Worm (Caenorhabditis elegans) whole organism, early embryonic: Measurements from ENCODE around the gene nhr-95.

Experiments
- B0310.2 ChIP-seq: sonication (generic microtip); optimal IDR thresholded peaks from 2 replicates; lab custom pipeline; 2016; ENCODE audit warnings: mild to moderate bottlenecking, missing genetic modification characterization, missing compliant biosample characterization
- F13C5.2 ChIP-seq: sonication (generic microtip); optimal IDR thresholded peaks from 2 replicates; lab custom pipeline; 2017; ENCODE audit warnings: mild to moderate bottlenecking, missing genetic modification characterization, inconsistent platforms, missing compliant biosample characterization
- aly-1 ChIP-seq: sonication (generic microtip); optimal IDR thresholded peaks from 2 replicates; lab custom pipeline; 2016; ENCODE audit warnings: missing genetic modification characterization, missing compliant biosample characterization
- ama-1 ChIP-seq: fragments of 150-350 bp; optimal IDR thresholded peaks from 2 replicates; lab custom pipeline; 2014
- ceh-13 ChIP-seq: fragments of 200-800 bp; sonication (Bioruptor generic); optimal IDR thresholded peaks from 2 replicates; lab custom pipeline; 2018; ENCODE audit warnings: mild to moderate bottlenecking, missing genetic modification characterization, missing compliant biosample characterization
- ceh-36 ChIP-seq: sonication (generic microtip); optimal IDR thresholded peaks from 2 replicates; lab custom pipeline; 2016; ENCODE audit warnings: missing genetic modification characterization, inconsistent platforms, missing compliant biosample characterization
- ets-7 ChIP-seq: sonication (generic microtip); optimal IDR thresholded peaks from 2 replicates; lab custom pipeline; 2016; ENCODE audit warnings: missing genotype, missing genetic modification characterization, missing compliant biosample characterization
- flt-1 ChIP-seq: fragments of 200-800 bp; sonication (Bioruptor generic); IDR thresholded peaks from 2 replicates; pipeline ENCODE4 v1.3.6; 2022; ENCODE audit warnings: missing genetic modification characterization, missing compliant biosample characterization
- hmbx-1 ChIP-seq: sonication (generic microtip); optimal IDR thresholded peaks from 2 replicates; lab custom pipeline; 2016; ENCODE audit warnings: mild to moderate bottlenecking, missing genetic modification characterization, missing compliant biosample characterization
- hmg-4 ChIP-seq: fragments of 200-800 bp; sonication (Bioruptor generic); optimal IDR thresholded peaks from 2 replicates; lab custom pipeline; 2018; ENCODE audit warnings: mild to moderate bottlenecking, missing genetic modification characterization, missing compliant biosample characterization
- hnd-1 ChIP-seq: sonication (generic microtip); optimal IDR thresholded peaks from 2 replicates; lab custom pipeline; 2016; ENCODE audit warnings: missing genetic modification characterization, missing compliant biosample characterization
- pes-1 ChIP-seq: fragments of 200-800 bp; sonication (Bioruptor generic); IDR thresholded peaks from 2 replicates; pipeline ENCODE4 v1.3.6; 2022; ENCODE audit warnings: missing genetic modification reagents, missing genetic modification characterization, missing compliant biosample characterization
- scrt-1 ChIP-seq: fragments of 200-800 bp; sonication (Bioruptor generic); IDR thresholded peaks from 2 replicates; pipeline ENCODE4 v1.3.6; 2022; ENCODE audit warnings: missing genetic modification characterization, missing compliant biosample characterization
- sea-1 ChIP-seq: fragments of 200-800 bp; sonication (Bioruptor generic); conservative IDR thresholded peaks from 2 replicates; pipeline ENCODE4 v1.3.6; 2022; ENCODE audit warnings: missing genetic modification characterization, missing compliant biosample characterization
- tbx-11 ChIP-seq: fragments of 200-800 bp; sonication (Bioruptor generic); IDR thresholded peaks from 2 replicates; pipeline ENCODE4 v1.3.6; 2022; ENCODE audit warnings: missing genetic modification characterization, missing compliant biosample characterization
- tbx-37 ChIP-seq: fragments of 200-800 bp; sonication (Bioruptor generic); conservative IDR thresholded peaks from 2 replicates; pipeline ENCODE4 v1.3.6; 2022; ENCODE audit warnings: missing genetic modification reagents, missing genetic modification characterization, missing compliant biosample characterization
- tra-4 ChIP-seq: sonication (generic microtip); optimal IDR thresholded peaks from 2 replicates; lab custom pipeline; 2017; ENCODE audit warnings: missing genetic modification characterization, missing compliant biosample characterization

Gene nhr-95

DNA sequence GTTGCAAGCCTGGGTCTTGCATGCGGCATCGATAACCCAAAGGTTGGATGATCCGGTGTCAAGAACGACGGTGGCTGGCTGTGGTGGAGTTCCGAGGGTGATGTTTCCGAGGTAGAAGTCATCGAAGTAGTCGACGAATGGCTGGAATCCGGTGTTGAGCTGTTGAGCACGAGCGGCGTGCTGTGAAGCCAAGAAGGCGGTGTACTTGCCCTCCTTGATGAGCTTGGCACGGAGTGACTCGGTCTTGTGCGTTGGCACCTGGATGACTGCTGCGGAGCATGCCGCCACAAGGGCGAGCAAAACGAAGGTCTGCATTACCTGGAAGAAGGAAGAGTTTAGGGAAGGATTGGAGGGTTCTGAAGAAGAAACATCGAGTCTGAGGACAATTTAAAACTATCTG lies 32.0 kb downstream of the nhr-95 start, which contains the start of gene asp-1:
Gene asp-1, minus strand, starts transcription at position 315 of the 400 bp plus-strand sequence.
- TF ChIP-seq hmbx-1 (tag; lab: Kevin White, UChicago): no peak
- TF ChIP-seq tbx-11 (GFP tag; lab: Robert Waterston, UW): no peak
- no peak for TF ChIP-seq hmg-4 (GFP tag; lab: Kevin White, UChicago)
- no peak for TF ChIP-seq scrt-1 (GFP tag; lab: Robert Waterston, UW)
- no peak for TF ChIP-seq aly-1 (tag; lab: Kevin White, UChicago)
- no peak for TF ChIP-seq flt-1 (GFP tag; lab: Robert Waterston, UW)

DNA sequence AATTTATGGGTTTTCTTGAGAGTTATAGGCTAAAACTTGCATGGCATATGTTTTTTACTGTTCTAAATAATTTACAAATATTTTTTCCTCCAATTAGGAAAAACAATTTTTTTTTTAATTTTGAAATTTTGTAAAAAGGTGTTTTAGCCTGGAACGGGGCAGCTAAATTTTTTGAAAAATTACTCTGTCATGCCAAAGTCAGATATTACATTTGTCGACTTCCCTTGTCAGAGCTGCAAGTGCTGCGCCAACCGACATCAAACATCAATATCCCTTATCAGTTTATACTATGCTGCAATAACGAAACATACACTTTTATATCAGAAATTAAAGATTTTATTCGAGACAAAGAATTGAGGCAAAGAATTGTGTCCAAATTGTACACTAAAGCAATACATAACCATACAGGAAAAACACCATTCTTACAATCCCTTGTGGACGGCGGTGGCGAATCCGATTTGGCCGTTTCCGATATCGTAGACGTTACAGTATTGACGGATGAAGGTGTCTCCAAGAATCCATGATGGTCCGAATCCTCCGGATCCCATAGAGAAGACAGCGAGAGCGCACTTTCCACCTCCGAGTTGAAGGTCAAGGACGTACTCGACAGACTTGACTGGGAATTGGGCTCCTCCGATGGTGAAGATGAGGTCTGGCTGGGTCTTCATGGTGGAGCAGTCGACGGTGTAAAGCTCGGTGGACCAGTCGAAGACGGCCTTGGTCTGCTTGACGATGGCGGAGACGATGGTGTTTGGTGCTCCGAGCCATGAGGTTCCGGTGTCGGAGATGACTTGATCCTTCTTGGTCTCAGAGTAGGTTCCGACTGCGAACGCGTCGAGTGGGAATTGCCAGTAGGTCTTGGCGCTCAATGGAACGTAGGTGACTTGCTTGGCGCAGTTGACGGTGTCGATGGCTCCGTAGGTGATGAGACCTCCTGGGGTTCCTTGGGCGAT lies 33.0 kb downstream of the nhr-95 start:
- TF ChIP-seq tbx-37 (GFP tag; lab: Robert Waterston, UW): no peak
- no peak for TF ChIP-seq pes-1 (GFP tag; lab: Robert Waterston, UW)
- TF ChIP-seq tra-4 (tag; lab: Kevin White, UChicago): no peak
- TF ChIP-seq aly-1 (tag; lab: Kevin White, UChicago): no peak
- TF ChIP-seq B0310.2 (tag; lab: Kevin White, UChicago): no peak

DNA sequence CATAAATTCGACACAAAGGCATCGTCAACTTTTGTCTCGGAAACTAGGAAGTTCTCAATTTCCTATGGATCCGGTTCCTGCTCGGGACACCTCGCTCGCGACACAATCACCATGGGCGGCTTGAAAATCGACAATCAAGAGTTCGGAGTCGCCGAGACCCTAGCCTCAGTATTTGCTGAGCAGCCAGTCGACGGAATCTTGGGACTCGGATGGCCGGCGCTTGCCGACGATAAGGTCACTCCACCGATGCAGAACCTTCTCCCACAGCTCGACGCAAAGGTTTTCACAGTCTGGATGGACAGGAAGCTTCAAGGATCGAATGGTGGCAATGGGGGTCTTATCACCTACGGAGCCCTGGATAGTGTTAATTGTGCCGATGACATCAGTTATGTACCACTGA lies 35.0 kb downstream of the nhr-95 start:
- TF ChIP-seq ceh-13 (no peak), hmg-4 (GFP tag; lab: Kevin White, UChicago) (no peak), ceh-36 (tag; lab: Kevin White, UChicago) (no peak), hmbx-1 (tag; lab: Kevin White, UChicago) (no peak), F13C5.2 (tag; lab: Kevin White, UChicago) (no peak), flt-1 (GFP tag; lab: Robert Waterston, UW) (no peak)

DNA sequence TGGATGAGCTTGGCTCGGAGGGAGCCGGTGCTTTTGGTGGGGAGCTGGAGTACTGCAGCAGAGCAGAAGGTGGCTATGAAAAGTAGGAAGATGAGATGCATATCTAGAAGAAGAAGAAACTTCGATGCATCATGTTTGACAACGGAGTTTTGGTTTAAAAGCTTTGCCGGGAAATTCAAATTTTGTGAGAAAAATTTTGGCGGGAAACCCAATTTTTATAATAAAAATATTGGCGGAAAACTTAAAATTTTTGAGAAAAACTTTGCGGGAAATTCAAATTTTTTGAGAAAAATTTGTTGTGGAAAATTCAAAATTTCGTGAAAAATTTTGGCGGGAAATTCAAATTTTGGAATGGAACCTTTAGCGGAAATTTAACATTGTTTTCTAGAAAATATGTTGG lies 37.7 kb downstream of the nhr-95 start, which contains the start of gene asp-15:
Gene asp-15, minus strand, starts transcription at position 101 of the 400 bp plus-strand sequence.
- TF ChIP-seq pes-1 (GFP tag; lab: Robert Waterston, UW): no peak
- no peak for TF ChIP-seq B0310.2 (tag; lab: Kevin White, UChicago)
- no peak for TF ChIP-seq hmg-4 (GFP tag; lab: Kevin White, UChicago)
- TF ChIP-seq F13C5.2 (tag; lab: Kevin White, UChicago): no peak
- no peak for TF ChIP-seq scrt-1 (GFP tag; lab: Robert Waterston, UW)
- TF ChIP-seq hnd-1 (tag; lab: Kevin White, UChicago): no peak
- no peak for TF ChIP-seq hmbx-1 (tag; lab: Kevin White, UChicago)
- TF ChIP-seq tbx-37 (GFP tag; lab: Robert Waterston, UW): no peak
- TF ChIP-seq tra-4 (tag; lab: Kevin White, UChicago): no peak
- no peak for TF ChIP-seq flt-1 (GFP tag; lab: Robert Waterston, UW)
- TF ChIP-seq sea-1 (GFP tag; lab: Robert Waterston, UW): no peak
- no peak for TF ChIP-seq ama-1 (lab: Kevin White, UChicago)
- TF ChIP-seq aly-1 (tag; lab: Kevin White, UChicago): no peak
- no peak for TF ChIP-seq tbx-11 (GFP tag; lab: Robert Waterston, UW)
- TF ChIP-seq ceh-13: no peak
- no peak for TF ChIP-seq ceh-36 (tag; lab: Kevin White, UChicago)
- no peak for TF ChIP-seq ets-7 (tag; lab: Kevin White, UChicago)

DNA sequence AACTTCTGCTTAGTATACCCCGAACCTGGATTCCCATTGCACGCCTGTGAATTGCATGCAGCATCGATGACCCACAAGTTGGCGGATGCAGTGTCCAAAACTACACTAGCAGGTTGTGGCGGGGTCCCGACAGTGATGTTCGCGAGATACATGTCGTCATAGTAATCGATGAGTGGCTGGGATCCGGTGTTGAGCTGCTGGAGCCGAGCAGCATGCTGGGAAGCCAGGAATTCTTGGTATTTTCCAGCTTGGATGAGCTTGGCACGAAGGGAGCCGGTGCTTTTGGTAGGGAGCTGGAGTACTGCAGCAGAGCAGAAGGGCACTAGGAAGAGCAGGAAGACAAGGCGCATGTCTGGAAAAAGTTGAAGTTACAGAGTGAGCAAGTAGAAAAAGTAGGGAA lies 40.2 kb downstream of the nhr-95 start, which contains the start of gene asp-16:
Gene asp-16, minus strand, starts transcription at position 350 of the 400 bp plus-strand sequence.
- TF ChIP-seq pes-1 (GFP tag; lab: Robert Waterston, UW): no peak
- TF ChIP-seq ceh-36 (tag; lab: Kevin White, UChicago): no peak
- TF ChIP-seq sea-1 (GFP tag; lab: Robert Waterston, UW): no peak
- no peak for TF ChIP-seq B0310.2 (tag; lab: Kevin White, UChicago)
- no peak for TF ChIP-seq aly-1 (tag; lab: Kevin White, UChicago)
- TF ChIP-seq hmg-4 (GFP tag; lab: Kevin White, UChicago): no peak
- no peak for TF ChIP-seq ceh-13
- no peak for TF ChIP-seq ama-1 (lab: Kevin White, UChicago)
- TF ChIP-seq hmbx-1 (tag; lab: Kevin White, UChicago): no peak
- no peak for TF ChIP-seq tra-4 (tag; lab: Kevin White, UChicago)
- no peak for TF ChIP-seq tbx-11 (GFP tag; lab: Robert Waterston, UW)
- no peak for TF ChIP-seq F13C5.2 (tag; lab: Kevin White, UChicago)
- TF ChIP-seq ets-7 (tag; lab: Kevin White, UChicago): no peak
- TF ChIP-seq scrt-1 (GFP tag; lab: Robert Waterston, UW): no peak
- no peak for TF ChIP-seq hnd-1 (tag; lab: Kevin White, UChicago)
- TF ChIP-seq flt-1 (GFP tag; lab: Robert Waterston, UW): no peak

DNA sequence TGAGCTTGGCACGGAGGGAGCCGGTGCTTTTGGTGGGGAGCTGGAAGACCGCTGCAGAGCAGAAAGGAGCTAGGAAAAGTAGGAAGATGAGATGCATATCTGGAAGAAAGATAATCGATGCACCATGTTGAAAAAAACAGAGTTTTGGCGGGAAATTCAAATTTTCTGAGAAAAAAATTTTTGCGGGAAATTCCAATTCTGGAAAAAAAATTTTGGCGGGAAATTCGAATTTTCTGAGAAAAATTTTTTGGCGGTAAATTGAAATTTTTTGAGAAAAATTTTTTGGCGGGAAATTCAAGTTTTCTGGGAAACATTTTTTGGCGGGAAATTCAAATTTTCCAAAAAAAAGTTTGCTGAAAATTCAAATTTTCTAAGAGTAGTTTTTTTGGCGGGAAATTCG lies 45.2 kb downstream of the nhr-95 start, which contains the start of gene asp-17:
Gene asp-17, minus strand, starts transcription at position 101 of the 400 bp plus-strand sequence.
- no peak for TF ChIP-seq sea-1 (GFP tag; lab: Robert Waterston, UW)
- TF ChIP-seq ets-7 (tag; lab: Kevin White, UChicago): no peak
- TF ChIP-seq F13C5.2 (tag; lab: Kevin White, UChicago): no peak
- no peak for TF ChIP-seq flt-1 (GFP tag; lab: Robert Waterston, UW)
- TF ChIP-seq pes-1 (GFP tag; lab: Robert Waterston, UW): no peak
- no peak for TF ChIP-seq hmbx-1 (tag; lab: Kevin White, UChicago)
- no peak for TF ChIP-seq tbx-37 (GFP tag; lab: Robert Waterston, UW)
- TF ChIP-seq hmg-4 (GFP tag; lab: Kevin White, UChicago): no peak
- TF ChIP-seq ceh-13: no peak
- TF ChIP-seq tra-4 (tag; lab: Kevin White, UChicago): no peak
- TF ChIP-seq tbx-11 (GFP tag; lab: Robert Waterston, UW): no peak
- TF ChIP-seq aly-1 (tag; lab: Kevin White, UChicago): no peak
- TF ChIP-seq hnd-1 (tag; lab: Kevin White, UChicago): no peak
